Fruit fly (Drosophila melanogaster): Measurements from ENCODE around the gene CG14391.
"Not testable (repeated sequence)": the region's sequence is repeated elsewhere in the genome, so short reads cannot be mapped to it uniquely, and the experiment has no call there.

CG14391 gene

dm6 chr3R:12712178-12713172 is 17.8 kb upstream of the CG14391 start, which contains the start of gene PolQ (continued):
- peak; percentile 98 for TF ChIP-seq CG7357 (GFP tag; IDR thresholded peaks at IDR 0.05)
- peak; percentile 80 for TF ChIP-seq CG1024 (GFP tag; IDR thresholded peaks at IDR 0.05)
- peak; percentile 42 for TF ChIP-seq CG9932 (GFP tag; IDR thresholded peaks at IDR 0.05)
- TF ChIP-seq Pdp1 (GFP tag; optimal IDR thresholded peaks at IDR 0.05), result peak in 1 of 2 experiments; percentile 42
- peak; percentile 51 for TF ChIP-seq Rx (GFP tag; IDR thresholded peaks at IDR 0.05)
- TF ChIP-seq Ets65A (GFP tag), result peak; percentile 89
- TF ChIP-seq Dfd (GFP tag; optimal IDR thresholded peaks at IDR 0.05), result peak in 1 of 2 experiments; percentile 97
- TF ChIP-seq BEAF-32 (GFP tag; optimal IDR thresholded peaks at IDR 0.05), result peak; percentile 31
- TF ChIP-seq pzg (GFP tag; optimal IDR thresholded peaks at IDR 0.05), result peak; percentile 40
- TF ChIP-seq prd (optimal IDR thresholded peaks at IDR 0.05), result not testable (repeated sequence)
- peak; percentile 63; the same call in 1 of the 3 replicates for TF ChIP-seq prd (GFP tag; IDR thresholded peaks at IDR 0.05)
- TF ChIP-seq ttk (GFP tag; IDR thresholded peaks at IDR 0.05), result peak; percentile 49; the same call in 1 of the 2 replicates
- TF ChIP-seq mam (GFP tag; optimal IDR thresholded peaks at IDR 0.05), result peak; percentile 29
- peak; percentile 62 for TF ChIP-seq CG3847 (GFP tag; IDR thresholded peaks at IDR 0.05)
- TF ChIP-seq CG33213 (GFP tag; optimal IDR thresholded peaks at IDR 0.05), result peak; percentile 43
- peak; percentile 23; the same call in 1 of the 2 replicates for TF ChIP-seq dimm (GFP tag; IDR thresholded peaks at IDR 0.05)
- peak; percentile 71 for TF ChIP-seq Sin3A (optimal IDR thresholded peaks at IDR 0.05)
- TF ChIP-seq tll (GFP tag; optimal IDR thresholded peaks at IDR 0.05), result peak in 1 of 2 experiments; percentile 86
- TF ChIP-seq CG11247 (GFP tag; IDR thresholded peaks at IDR 0.05), result peak; percentile 50
- peak; percentile 75 for TF ChIP-seq gfzf (GFP tag; optimal IDR thresholded peaks at IDR 0.05)
- TF ChIP-seq MBD-R2 (GFP tag; IDR thresholded peaks at IDR 0.05), result peak; percentile 71
- peak; percentile 10 for TF ChIP-seq CG16815 (GFP tag; optimal IDR thresholded peaks at IDR 0.05)
- peak; percentile 96 for TF ChIP-seq CG8359 (GFP tag; optimal IDR thresholded peaks at IDR 0.05; ENCODE audit: borderline replicate concordance)
- TF ChIP-seq CG11456 (GFP tag; IDR thresholded peaks at IDR 0.05), result peak; percentile 64; the same call in 2 of the 3 replicates
- peak; percentile 33; the same call in 1 of the 2 replicates for TF ChIP-seq Dref (GFP tag; IDR thresholded peaks at IDR 0.05)
- peak; percentile 39; the same call in 1 of the 3 replicates for TF ChIP-seq Aef1 (GFP tag; IDR thresholded peaks at IDR 0.05)
- peak; percentile 9 for TF ChIP-seq Atf-2 (GFP tag; optimal IDR thresholded peaks at IDR 0.05)
- peak; percentile 43 for TF ChIP-seq CG6272 (GFP tag; IDR thresholded peaks at IDR 0.05)
- peak; percentile 96 for TF ChIP-seq Lhr (GFP tag; optimal IDR thresholded peaks at IDR 0.05)
- peak; percentile 76 for TF ChIP-seq Hmr (GFP tag; optimal IDR thresholded peaks at IDR 0.05)
- TF ChIP-seq Hr78 (GFP tag; optimal IDR thresholded peaks at IDR 0.05), result peak in 1 of 2 experiments; percentile 26
- TF ChIP-seq CG14667 (GFP tag; IDR thresholded peaks at IDR 0.05), result peak; percentile 23; the same call in 1 of the 2 replicates
- peak; percentile 35 for TF ChIP-seq Med (GFP tag)
- peak; percentile 30; the same call in 1 of the 2 replicates for TF ChIP-seq CG14441 (GFP tag; IDR thresholded peaks at IDR 0.05)
- peak; percentile 33 for TF ChIP-seq CG14710 (tag; optimal IDR thresholded peaks at IDR 0.05)
- peak; percentile 46; the same call in 1 of the 3 replicates for TF ChIP-seq CG11093 (GFP tag; IDR thresholded peaks at IDR 0.05)
- peak; percentile 19 for TF ChIP-seq jumu (GFP tag; optimal IDR thresholded peaks at IDR 0.05)
- TF ChIP-seq dysf (GFP tag; IDR thresholded peaks at IDR 0.05), result 0 out of 3 replicates have a peak, but pooled peaks have one; percentile 20
- peak; percentile 10 for TF ChIP-seq Sry-δ (GFP tag; optimal IDR thresholded peaks at IDR 0.05)
- TF ChIP-seq nmo (GFP tag; optimal IDR thresholded peaks at IDR 0.05), result peak; percentile 36
- peak; percentile 57 for TF ChIP-seq CG9797 (GFP tag; optimal IDR thresholded peaks at IDR 0.05)
- peak; percentile 30 for TF ChIP-seq sob (GFP tag; IDR thresholded peaks at IDR 0.05)
- peak in 1 of 3 experiments; percentile 90 for TF ChIP-seq lola (GFP tag; optimal IDR thresholded peaks at IDR 0.05)
- peak; percentile 94 for TF ChIP-seq CG30020 (tag; optimal IDR thresholded peaks at IDR 0.05)
- peak; percentile 36 for TF ChIP-seq pum (GFP tag; optimal IDR thresholded peaks at IDR 0.05)
- peak; percentile 25; the same call in 1 of the 2 replicates for TF ChIP-seq Ptx1 (GFP tag; IDR thresholded peaks at IDR 0.05)
- peak; percentile 74 for TF ChIP-seq row (GFP tag; IDR thresholded peaks at IDR 0.05)
